Fruit fly (Drosophila melanogaster): ENCODE measurements around the gene bond.
A peak's percentile ranks its signal among the peaks of the same experiment; 100 is the strongest.

The bond gene

dm6 chr3R:22524344-22525072 is 26.0 kb upstream of the bond start (continued):
- TF ChIP-seq CG2712 (tag; optimal IDR thresholded peaks at IDR 0.05) (peak; percentile 38), Eip74EF (GFP tag; optimal IDR thresholded peaks at IDR 0.05) (peak in 1 of 2 experiments; percentile 93), CG4328 (GFP tag; optimal IDR thresholded peaks at IDR 0.05) (peak; percentile 64), gcm (GFP tag; optimal IDR thresholded peaks at IDR 0.05) (peak; percentile 50), danr (GFP tag; IDR thresholded peaks at IDR 0.05) (peak; percentile 35; the same call in 1 of the 2 replicates), D (optimal IDR thresholded peaks at IDR 0.05) (no peak), D (GFP tag; optimal IDR thresholded peaks at IDR 0.05) (peak; percentile 51), CG18764 (GFP tag; optimal IDR thresholded peaks at IDR 0.05) (peak; percentile 62), chif (GFP tag; optimal IDR thresholded peaks at IDR 0.05) (peak; percentile 5 to 22), Antp (GFP tag; optimal IDR thresholded peaks at IDR 0.05) (peak; percentile 2), CG15269 (tag; optimal IDR thresholded peaks at IDR 0.05) (peak; percentile 63), CG1832 (GFP tag; optimal IDR thresholded peaks at IDR 0.05) (no peak), Max (GFP tag; optimal IDR thresholded peaks at IDR 0.05) (peak; percentile 21), zen (tag; optimal IDR thresholded peaks at IDR 0.05) (no peak), CG9609 (GFP tag; optimal IDR thresholded peaks at IDR 0.05) (peak; percentile 3), tup (GFP tag; optimal IDR thresholded peaks at IDR 0.05) (no peak), mam (GFP tag; optimal IDR thresholded peaks at IDR 0.05) (no peak), al (GFP tag; IDR thresholded peaks at IDR 0.05) (no peak), CG1792 (GFP tag; optimal IDR thresholded peaks at IDR 0.05) (peak; percentile 2), CG2116 (GFP tag; optimal IDR thresholded peaks at IDR 0.05) (peak; percentile 39), HmgD (GFP tag; optimal IDR thresholded peaks at IDR 0.05) (no peak), Dbx (GFP tag; IDR thresholded peaks at IDR 0.05) (peak; percentile 30; the same call in 1 of the 3 replicates), CG1529 (GFP tag; optimal IDR thresholded peaks at IDR 0.05) (peak; percentile 65), Rfx (GFP tag; IDR thresholded peaks at IDR 0.05) (peak; percentile 36; the same call in 1 of the 2 replicates), B-H1 (GFP tag; IDR thresholded peaks at IDR 0.05) (peak; percentile 30; the same call in 1 of the 3 replicates), gem (tag; optimal IDR thresholded peaks at IDR 0.05) (peak; percentile 57), usp (GFP tag; optimal IDR thresholded peaks at IDR 0.05) (no peak), ewg (GFP tag; optimal IDR thresholded peaks at IDR 0.05) (peak; percentile 48), nmo (GFP tag; optimal IDR thresholded peaks at IDR 0.05) (no peak), CG10565 (GFP tag; optimal IDR thresholded peaks at IDR 0.05) (no peak), unpg (GFP tag; optimal IDR thresholded peaks at IDR 0.05) (peak; percentile 52), grau (tag; optimal IDR thresholded peaks at IDR 0.05) (peak; percentile 45), Bteb2 (GFP tag; optimal IDR thresholded peaks at IDR 0.05) (no peak), Oli (tag; optimal IDR thresholded peaks at IDR 0.05) (no peak), cato (GFP tag; optimal IDR thresholded peaks at IDR 0.05; ENCODE audit: borderline replicate concordance) (peak; percentile 58), Mad (GFP tag; optimal IDR thresholded peaks at IDR 0.05) (peak; percentile 34), CG5180 (GFP tag; optimal IDR thresholded peaks at IDR 0.05) (peak; percentile 79), CG8944 (GFP tag; optimal IDR thresholded peaks at IDR 0.05) (no peak), pfk (GFP tag; optimal IDR thresholded peaks at IDR 0.05) (peak; percentile 32), CG4820 (GFP tag; optimal IDR thresholded peaks at IDR 0.05) (peak; percentile 29), CG5953 (GFP tag; IDR thresholded peaks at IDR 0.05) (peak; percentile 64; the same call in 1 of the 2 replicates), CG17385 (GFP tag; optimal IDR thresholded peaks at IDR 0.05) (peak; percentile 59), cwo (GFP tag; optimal IDR thresholded peaks at IDR 0.05) (peak; percentile 4), grn (GFP tag; optimal IDR thresholded peaks at IDR 0.05) (peak; percentile 65), CG10209 (GFP tag; optimal IDR thresholded peaks at IDR 0.05) (peak; percentile 68), sisA (GFP tag; IDR thresholded peaks at IDR 0.05) (no peak), Trl (optimal IDR thresholded peaks at IDR 0.05) (no peak), Trl (GFP tag; optimal IDR thresholded peaks at IDR 0.05) (peak; percentile 62), insv (GFP tag; optimal IDR thresholded peaks at IDR 0.05) (peak in 1 of 2 experiments; percentile 23)

Measured in whole organism, embryonic.